Worm (Caenorhabditis elegans): ENCODE measurements around the gene T17H7.7.

T17H7.7 gene

DNA sequence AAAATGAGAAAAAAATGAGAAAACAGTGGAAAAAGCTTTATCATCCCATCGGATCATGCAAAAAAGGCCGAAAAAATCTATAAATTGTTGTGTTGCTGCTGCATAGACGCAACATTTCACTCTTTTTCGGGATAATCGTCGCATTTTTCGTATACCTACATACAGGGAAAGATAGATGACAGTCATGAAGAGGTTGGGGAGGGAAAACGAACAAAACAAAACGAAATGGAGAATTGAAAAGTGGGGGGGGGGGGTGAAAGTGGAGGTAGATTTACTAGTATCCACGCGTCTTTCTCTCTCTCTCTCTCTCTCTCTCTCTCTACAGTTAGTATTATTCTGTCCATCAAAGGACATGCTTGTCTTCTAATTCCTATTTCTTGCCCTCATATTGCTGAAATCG, 13.4 kb downstream of the T17H7.7 start:
- no peak for TF ChIP-seq ces-1 (GFP tag; optimal IDR thresholded peaks at IDR 0.05)
- peak; percentile 41 for TF ChIP-seq blmp-1 (tag; optimal IDR thresholded peaks at IDR 0.05)

DNA sequence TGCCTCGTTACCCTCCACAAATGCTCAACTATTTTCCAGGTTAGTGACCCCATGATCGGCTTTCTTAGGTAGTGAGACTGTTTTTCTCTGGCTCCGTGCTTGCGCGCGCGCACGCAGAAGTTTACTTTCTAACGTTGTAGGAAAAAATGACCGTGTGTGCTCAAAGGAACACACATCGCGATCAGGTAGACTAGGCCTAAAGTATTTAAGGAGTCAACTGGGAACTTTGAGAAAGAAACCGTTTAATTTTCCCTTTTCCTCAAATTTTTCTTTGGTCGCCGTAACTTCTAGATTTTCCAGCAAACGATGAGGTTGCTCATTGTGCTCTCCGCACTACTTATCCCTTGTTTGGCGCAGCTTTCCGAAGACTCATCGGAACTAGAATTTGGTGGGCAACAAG, 17.5 kb downstream of the T17H7.7 start, which contains the start of gene idpp-1:
Gene idpp-1, plus strand, starts transcription at position 301 of the 400 bp plus-strand sequence.
- no peak for TF ChIP-seq zip-8 (tag; optimal IDR thresholded peaks at IDR 0.05)
- TF ChIP-seq drap-1 (GFP tag; optimal IDR thresholded peaks at IDR 0.05) = no peak
- TF ChIP-seq lsy-2 (tag; optimal IDR thresholded peaks at IDR 0.05) = no peak
- TF ChIP-seq ham-2 (GFP tag; optimal IDR thresholded peaks at IDR 0.05) = no peak
- TF ChIP-seq nhr-2 (tag; optimal IDR thresholded peaks at IDR 0.05) = no peak

DNA sequence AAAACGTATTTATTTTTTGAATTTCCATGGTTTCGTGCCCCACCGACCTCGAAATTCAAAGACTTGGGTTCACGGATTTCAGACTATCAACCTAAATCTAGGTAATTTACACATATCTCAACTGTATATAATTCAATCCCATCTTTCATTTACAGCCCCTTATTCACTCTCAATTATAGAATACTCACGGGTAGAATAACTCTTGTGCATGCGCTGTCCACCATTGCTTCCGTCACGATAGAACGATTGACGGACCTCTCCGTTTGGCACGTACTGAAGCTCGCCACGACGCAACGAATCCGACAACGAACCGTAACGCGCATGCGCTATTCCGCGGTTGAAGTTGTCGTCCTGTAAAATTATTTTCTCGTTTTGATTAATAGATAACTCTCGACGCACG, 29.2 kb downstream of the T17H7.7 start:
- TF ChIP-seq pha-4 (tag; optimal IDR thresholded peaks at IDR 0.05) (no peak), lsy-2 (tag; optimal IDR thresholded peaks at IDR 0.05) (no peak), blmp-1 (tag; optimal IDR thresholded peaks at IDR 0.05) (no peak), nhr-28 (tag; optimal IDR thresholded peaks at IDR 0.05) (no peak), zip-8 (tag; optimal IDR thresholded peaks at IDR 0.05) (no peak), lin-13 (tag; optimal IDR thresholded peaks at IDR 0.05) (no peak), ztf-11 (tag; optimal IDR thresholded peaks at IDR 0.05) (no peak), sptf-1 (tag; optimal IDR thresholded peaks at IDR 0.05) (no peak), bed-3 (GFP tag; optimal IDR thresholded peaks at IDR 0.05) (no peak), hlh-1 (tag; optimal IDR thresholded peaks at IDR 0.05) (no peak)

DNA sequence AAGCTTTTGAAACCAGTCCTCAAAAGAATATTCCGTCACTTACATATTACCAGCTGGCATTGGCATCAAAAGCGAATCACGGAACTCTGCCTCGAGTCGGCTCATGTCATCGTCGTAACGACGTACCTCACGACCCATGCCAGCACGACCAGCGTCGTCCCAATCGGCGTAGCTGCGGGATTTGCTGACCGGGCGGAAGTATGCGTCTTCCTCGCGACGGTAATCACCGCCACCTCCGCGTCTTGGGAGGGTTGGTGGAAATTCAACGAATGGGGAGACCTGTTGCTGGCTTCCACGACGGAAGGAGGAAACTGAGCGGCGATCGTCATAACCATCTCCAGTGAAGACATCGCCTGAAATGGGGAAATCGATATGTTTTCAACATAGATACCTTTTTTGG, 29.8 kb downstream of the T17H7.7 start:
- TF ChIP-seq elt-3 (tag; optimal IDR thresholded peaks at IDR 0.05) (no peak), lin-32 (GFP tag; optimal IDR thresholded peaks at IDR 0.05) (no peak), ceh-43 (GFP tag; optimal IDR thresholded peaks at IDR 0.05) (no peak), ceh-83 (GFP tag; optimal IDR thresholded peaks at IDR 0.05) (no peak), M03D4.4 (tag; optimal IDR thresholded peaks at IDR 0.05) (no peak), drap-1 (GFP tag; optimal IDR thresholded peaks at IDR 0.05) (no peak), sptf-1 (tag; optimal IDR thresholded peaks at IDR 0.05) (no peak), tbx-8 (GFP tag; optimal IDR thresholded peaks at IDR 0.05) (no peak), elt-1 (tag; optimal IDR thresholded peaks at IDR 0.05; ENCODE audit: borderline replicate concordance, insufficient read depth) (no peak), blmp-1 (tag; optimal IDR thresholded peaks at IDR 0.05) (no peak), nhr-76 (tag; optimal IDR thresholded peaks at IDR 0.05) (no peak), ces-1 (GFP tag; optimal IDR thresholded peaks at IDR 0.05) (no peak), cnd-1 (tag; optimal IDR thresholded peaks at IDR 0.05) (no peak), nhr-237 (tag; optimal IDR thresholded peaks at IDR 0.05) (no peak), snpc-4 (tag; optimal IDR thresholded peaks at IDR 0.05) (no peak), pha-4 (tag; optimal IDR thresholded peaks at IDR 0.05) (no peak), lin-13 (tag; optimal IDR thresholded peaks at IDR 0.05) (no peak), flh-1 (GFP tag; optimal IDR thresholded peaks at IDR 0.05) (no peak), nhr-2 (tag; optimal IDR thresholded peaks at IDR 0.05) (no peak), hlh-1 (tag; optimal IDR thresholded peaks at IDR 0.05) (no peak)

DNA sequence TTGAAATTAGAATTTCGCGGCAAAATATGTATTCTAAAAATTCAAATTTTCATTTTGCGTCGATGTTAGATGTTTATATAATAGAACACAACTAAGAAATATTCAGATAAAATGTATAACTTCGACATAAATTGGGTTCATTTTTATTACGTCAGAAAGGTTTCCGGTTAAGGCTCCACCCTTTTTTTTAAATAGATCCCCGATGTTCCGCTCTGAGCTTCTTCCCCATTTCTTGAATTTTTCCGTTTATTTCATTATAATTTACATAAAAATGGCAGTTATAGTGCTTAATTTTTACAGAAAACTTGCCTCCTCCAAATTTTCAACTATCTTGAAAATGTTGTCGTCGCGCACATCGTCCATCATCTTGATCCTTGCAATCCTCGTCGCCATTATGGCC, 33.1 kb downstream of the T17H7.7 start, which contains the start of gene flp-24:
Gene flp-24, plus strand, starts transcription at position 301 of the 400 bp plus-strand sequence.
- no peak for TF ChIP-seq sem-2 (GFP tag; optimal IDR thresholded peaks at IDR 0.05)
- no peak for TF ChIP-seq unc-62 (GFP tag; optimal IDR thresholded peaks at IDR 0.05)
- no peak for TF ChIP-seq blmp-1 (tag; optimal IDR thresholded peaks at IDR 0.05)

DNA sequence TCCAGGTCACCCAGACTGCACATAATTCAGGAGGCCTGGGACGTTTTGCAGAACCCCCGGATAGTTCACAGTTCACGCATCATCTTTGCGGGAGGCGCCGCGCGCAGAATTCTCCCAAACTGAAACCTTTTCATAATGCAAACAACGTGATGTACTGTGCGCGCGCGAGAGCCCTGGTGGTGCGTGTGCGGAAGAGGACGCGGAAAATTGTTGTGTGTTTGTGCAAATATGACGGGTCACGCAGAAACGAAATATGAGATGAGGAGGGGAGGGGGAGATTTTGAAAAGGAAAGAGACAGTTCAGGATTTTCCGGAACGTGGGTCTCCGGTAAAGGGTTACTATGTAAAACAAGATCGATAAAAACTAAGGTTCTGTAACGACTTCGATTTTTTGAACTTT, 47.8 kb downstream of the T17H7.7 start:
- TF ChIP-seq sptf-1 (tag; optimal IDR thresholded peaks at IDR 0.05) (no peak), elt-1 (tag; optimal IDR thresholded peaks at IDR 0.05; ENCODE audit: borderline replicate concordance, insufficient read depth) (no peak), pha-4 (tag; optimal IDR thresholded peaks at IDR 0.05) (peak; percentile 77)
